Fruit fly (Drosophila melanogaster): ENCODE measurements around the gene Acp95EF.

Gene Acp95EF

DNA sequence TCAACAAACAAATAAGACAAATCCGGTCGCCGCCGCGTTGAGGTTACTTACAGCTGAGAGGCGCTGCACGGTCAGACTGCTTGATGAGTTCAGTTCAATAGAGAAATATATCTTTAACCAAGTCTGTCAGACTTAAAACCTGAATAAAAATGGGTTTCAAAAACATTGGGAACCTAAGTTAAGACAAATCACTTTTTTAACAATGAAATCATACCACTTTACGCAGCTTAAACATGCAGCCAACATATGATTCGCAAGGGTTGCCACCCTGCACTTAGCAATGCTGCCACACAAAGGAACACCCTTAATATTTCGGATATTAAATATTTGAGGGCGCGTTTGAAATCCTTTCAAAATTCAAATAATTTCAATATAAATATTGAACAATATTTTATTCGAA is 40.2 kb upstream of the Acp95EF start, which contains the start of gene CG5515 (continued):
- TF ChIP-seq CG12219 (GFP tag; optimal IDR thresholded peaks at IDR 0.05), result peak; percentile 3
- no peak for TF ChIP-seq dmrt99B (tag; optimal IDR thresholded peaks at IDR 0.05)
- peak; percentile 28 for TF ChIP-seq CG12299 (tag; optimal IDR thresholded peaks at IDR 0.05)
- TF ChIP-seq CG8388 (GFP tag; optimal IDR thresholded peaks at IDR 0.05), result peak; percentile 41
- no peak for TF ChIP-seq CG10565 (GFP tag; optimal IDR thresholded peaks at IDR 0.05)
- no peak for TF ChIP-seq CG15011 (GFP tag; optimal IDR thresholded peaks at IDR 0.05)
- no peak for TF ChIP-seq CG14965 (GFP tag; optimal IDR thresholded peaks at IDR 0.05; ENCODE audit: borderline replicate concordance)
- TF ChIP-seq NK7.1 (GFP tag; optimal IDR thresholded peaks at IDR 0.05), result peak; percentile 29
- TF ChIP-seq CG2202 (tag; optimal IDR thresholded peaks at IDR 0.05), result no peak
- TF ChIP-seq inv (GFP tag; IDR thresholded peaks at IDR 0.05; ENCODE audit: partially characterized antibody), result peak; percentile 81
- TF ChIP-seq CG1602 (GFP tag; optimal IDR thresholded peaks at IDR 0.05), result peak; percentile 69
- peak; percentile 49 for TF ChIP-seq peb (GFP tag; IDR thresholded peaks at IDR 0.05)
- TF ChIP-seq dpn (GFP tag; optimal IDR thresholded peaks at IDR 0.05), result peak in 1 of 2 experiments; percentile 82
- no peak for TF ChIP-seq Eip74EF (GFP tag; optimal IDR thresholded peaks at IDR 0.05)
- no peak for TF ChIP-seq CG17912 (GFP tag; optimal IDR thresholded peaks at IDR 0.05)
- peak; percentile 44 for TF ChIP-seq CG3995 (GFP tag; optimal IDR thresholded peaks at IDR 0.05)
- peak; percentile 58 for TF ChIP-seq unc-4 (GFP tag; IDR thresholded peaks at IDR 0.05; ENCODE audit: partially characterized antibody)
- no peak for TF ChIP-seq ftz-f1 (GFP tag; optimal IDR thresholded peaks at IDR 0.05)
- no peak for TF ChIP-seq Hmr (GFP tag; optimal IDR thresholded peaks at IDR 0.05)
- no peak for TF ChIP-seq CG10431 (GFP tag; optimal IDR thresholded peaks at IDR 0.05)
- TF ChIP-seq CG34376 (GFP tag; optimal IDR thresholded peaks at IDR 0.05), result no peak
- TF ChIP-seq her (GFP tag; optimal IDR thresholded peaks at IDR 0.05), result peak; percentile 48
- peak; percentile 41 for TF ChIP-seq Hmx (GFP tag; optimal IDR thresholded peaks at IDR 0.05)
- peak; percentile 86 for TF ChIP-seq Dad (GFP tag; optimal IDR thresholded peaks at IDR 0.05)
- TF ChIP-seq Elba2 (GFP tag; optimal IDR thresholded peaks at IDR 0.05), result no peak
- peak; percentile 59 for TF ChIP-seq CG10267 (tag; optimal IDR thresholded peaks at IDR 0.05)
- no peak for TF ChIP-seq CG31365 (tag; optimal IDR thresholded peaks at IDR 0.05)
- peak; percentile 70 for TF ChIP-seq CG12942 (GFP tag; optimal IDR thresholded peaks at IDR 0.05)
- peak; percentile 66 for TF ChIP-seq CG18476 (GFP tag; optimal IDR thresholded peaks at IDR 0.05)
- TF ChIP-seq bbx (GFP tag; IDR thresholded peaks at IDR 0.05; ENCODE audit: partially characterized antibody), result peak; percentile 53; the same call in 1 of the 2 replicates
- peak; percentile 36; the same call in 1 of the 2 replicates for TF ChIP-seq CG11696 (GFP tag; IDR thresholded peaks at IDR 0.05)
- no peak for TF ChIP-seq eve (GFP tag; optimal IDR thresholded peaks at IDR 0.05)
- TF ChIP-seq CG6272 (GFP tag; IDR thresholded peaks at IDR 0.05), result peak; percentile 80
- TF ChIP-seq Hand (GFP tag; optimal IDR thresholded peaks at IDR 0.05), result no peak
- TF ChIP-seq CG4328 (GFP tag; optimal IDR thresholded peaks at IDR 0.05), result no peak
- peak; percentile 83 for TF ChIP-seq tgo (GFP tag; IDR thresholded peaks at IDR 0.05)
- peak; percentile 84 for TF ChIP-seq CG10979 (tag; optimal IDR thresholded peaks at IDR 0.05)
- peak; percentile 89 for TF ChIP-seq Ets97D (GFP tag; optimal IDR thresholded peaks at IDR 0.05)
- peak; percentile 75 for TF ChIP-seq B-H2 (GFP tag; optimal IDR thresholded peaks at IDR 0.05)
- TF ChIP-seq Vsx1 (GFP tag; optimal IDR thresholded peaks at IDR 0.05), result no peak
- no peak for TF ChIP-seq Poxn (GFP tag; IDR thresholded peaks at IDR 0.05)
- TF ChIP-seq ken (GFP tag; IDR thresholded peaks at IDR 0.05), result peak; percentile 93
- no peak for TF ChIP-seq luna (GFP tag; optimal IDR thresholded peaks at IDR 0.05)
- TF ChIP-seq sens-2 (GFP tag; IDR thresholded peaks at IDR 0.05), result peak; percentile 48; the same call in 1 of the 2 replicates
- TF ChIP-seq tin (GFP tag; optimal IDR thresholded peaks at IDR 0.05), result peak; percentile 72
- TF ChIP-seq CG2889 (GFP tag; IDR thresholded peaks at IDR 0.05), result peak; percentile 82
- TF ChIP-seq hbn (GFP tag; IDR thresholded peaks at IDR 0.05; ENCODE audit: partially characterized antibody), result peak; percentile 55; the same call in 1 of the 2 replicates
- peak; percentile 73 for TF ChIP-seq Mrtf (GFP tag; IDR thresholded peaks at IDR 0.05)
- peak; percentile 86 for TF ChIP-seq E2f2 (GFP tag; IDR thresholded peaks at IDR 0.05)
- no peak for TF ChIP-seq CG15073 (GFP tag; optimal IDR thresholded peaks at IDR 0.05)

All from whole organism, embryonic.